Worm (Caenorhabditis elegans): ENCODE data around the gene B0198.2.

ce11 chrX:11996606-11997005, 28.9 kb upstream of the B0198.2 start:
- TF ChIP-seq Y105C5A.15 (GFP tag; IDR thresholded peaks at IDR 0.05), result no peak
- no peak for TF ChIP-seq pqm-1 (tag; optimal IDR thresholded peaks at IDR 0.05)
- TF ChIP-seq mdl-1 (tag; optimal IDR thresholded peaks at IDR 0.05), result no peak
- no peak for TF ChIP-seq T20F7.1 (GFP tag; optimal IDR thresholded peaks at IDR 0.05)
- no peak for TF ChIP-seq nhr-11 (tag; optimal IDR thresholded peaks at IDR 0.05)
- no peak for TF ChIP-seq nhr-28 (tag; optimal IDR thresholded peaks at IDR 0.05)
- no peak for TF ChIP-seq ceh-20 (GFP tag; IDR thresholded peaks at IDR 0.05)
- TF ChIP-seq nhr-6 (tag; optimal IDR thresholded peaks at IDR 0.05), result no peak
- no peak for TF ChIP-seq unc-39 (tag; optimal IDR thresholded peaks at IDR 0.05)
